Worm (Caenorhabditis elegans) whole organism, mixed stage, embryonic: ENCODE measurements around the gene F16B4.7.

ENCODE experiments used
- M03D4.4 ChIP-seq: sonication (generic microtip); optimal IDR thresholded peaks from 2 replicates; lab custom pipeline; 2017; ENCODE audit warnings: mild to moderate bottlenecking, missing genetic modification characterization, missing compliant biosample characterization
- bed-3 ChIP-seq: fragments of 200-800 bp; sonication (Bioruptor generic); optimal IDR thresholded peaks from 3 replicates; lab custom pipeline; 2018; ENCODE audit warnings: mild to moderate bottlenecking, missing genetic modification characterization, moderate library complexity, missing compliant biosample characterization
- blmp-1 ChIP-seq: fragments of 150-350 bp; optimal IDR thresholded peaks from 2 replicates; lab custom pipeline; 2014; ENCODE audit warnings: missing biosample characterization, missing genetic modification characterization
- ceh-39 ChIP-seq: fragments of 150-350 bp; optimal IDR thresholded peaks from 2 replicates; lab custom pipeline; 2014; ENCODE audit warnings: missing biosample characterization, missing genetic modification characterization
- ceh-43 ChIP-seq: fragments of 200-800 bp; sonication (Bioruptor generic); optimal IDR thresholded peaks from 2 replicates; lab custom pipeline; 2018; ENCODE audit warnings: mild to moderate bottlenecking, missing genetic modification characterization, moderate library complexity, missing compliant biosample characterization
- ceh-83 ChIP-seq: fragments of 200-800 bp; sonication (Bioruptor generic); optimal IDR thresholded peaks from 2 replicates; lab custom pipeline; 2018; ENCODE audit warnings: mild to moderate bottlenecking, missing genetic modification characterization, missing compliant biosample characterization
- ces-1 ChIP-seq: fragments of 150-350 bp; optimal IDR thresholded peaks from 2 replicates; lab custom pipeline; 2014; ENCODE audit warnings: missing biosample characterization, missing genetic modification reagents, missing genetic modification characterization
- cnd-1 ChIP-seq: fragments of 200-800 bp; sonication (Bioruptor generic); optimal IDR thresholded peaks from 2 replicates; lab custom pipeline; 2018; ENCODE audit warnings: mild to moderate bottlenecking, missing genetic modification characterization, missing compliant biosample characterization
- elt-1 ChIP-seq: sonication (generic microtip); optimal IDR thresholded peaks from 2 replicates; lab custom pipeline; 2017; ENCODE audit warnings: missing genetic modification characterization, mild to moderate bottlenecking, missing compliant biosample characterization, antibody characterized with exemption, moderate library complexity, borderline replicate concordance; ENCODE audit not compliant: insufficient read depth
- ham-2 ChIP-seq: fragments of 200-800 bp; sonication (Bioruptor generic); optimal IDR thresholded peaks from 2 replicates; lab custom pipeline; 2018; ENCODE audit warnings: mild to moderate bottlenecking, missing genetic modification characterization, missing compliant biosample characterization
- hlh-1 ChIP-seq: fragments of 150-350 bp; optimal IDR thresholded peaks from 2 replicates; lab custom pipeline; 2014; ENCODE audit warnings: missing biosample characterization, missing genetic modification reagents, missing genetic modification characterization
- lin-13 ChIP-seq: fragments of 150-350 bp; optimal IDR thresholded peaks from 2 replicates; lab custom pipeline; 2014; ENCODE audit warnings: missing biosample characterization, missing genetic modification characterization
- lin-32 ChIP-seq: fragments of 200-800 bp; sonication (Bioruptor generic); optimal IDR thresholded peaks from 2 replicates; lab custom pipeline; 2018; ENCODE audit warnings: mild to moderate bottlenecking, missing genetic modification characterization, missing compliant biosample characterization
- lsy-2 ChIP-seq: fragments of 150-350 bp; optimal IDR thresholded peaks from 2 replicates; lab custom pipeline; 2014; ENCODE audit warnings: missing biosample characterization, missing genetic modification characterization
- mab-5 ChIP-seq: fragments of 150-350 bp; optimal IDR thresholded peaks from 2 replicates; lab custom pipeline; 2014; ENCODE audit warnings: missing biosample characterization, missing genetic modification characterization
- mep-1 ChIP-seq: fragments of 150-350 bp; optimal IDR thresholded peaks from 2 replicates; lab custom pipeline; 2017; ENCODE audit warnings: missing biosample characterization, missing genetic modification reagents, missing genetic modification characterization, inconsistent platforms
- mls-2 ChIP-seq: sonication (generic microtip); optimal IDR thresholded peaks from 2 replicates; lab custom pipeline; 2016; ENCODE audit warnings: mild to moderate bottlenecking, missing genetic modification characterization, moderate library complexity, missing compliant biosample characterization
- nhr-2 ChIP-seq: fragments of 150-350 bp; optimal IDR thresholded peaks from 2 replicates; lab custom pipeline; 2014; ENCODE audit warnings: missing biosample characterization, missing genetic modification characterization
- nhr-28 ChIP-seq: fragments of 150-350 bp; optimal IDR thresholded peaks from 2 replicates; lab custom pipeline; 2014; ENCODE audit warnings: missing biosample characterization, missing genetic modification characterization
- nhr-76 ChIP-seq: sonication (generic microtip); optimal IDR thresholded peaks from 2 replicates; lab custom pipeline; 2017; ENCODE audit warnings: missing biosample characterization, missing genetic modification characterization
- pha-4 ChIP-seq: fragments of 150-350 bp; optimal IDR thresholded peaks from 2 replicates; lab custom pipeline; 2018; ENCODE audit warnings: missing biosample characterization, missing genetic modification reagents, missing genetic modification characterization
- sem-2 ChIP-seq: fragments of 200-800 bp; sonication (Bioruptor generic); optimal IDR thresholded peaks from 2 replicates; lab custom pipeline; 2018; ENCODE audit warnings: mild to moderate bottlenecking, missing genetic modification characterization, missing compliant biosample characterization
- snpc-4 ChIP-seq: fragments of 150-350 bp; optimal IDR thresholded peaks from 2 replicates; lab custom pipeline; 2014; ENCODE audit warnings: missing biosample characterization, missing genetic modification characterization
- sptf-1 ChIP-seq: sonication (generic microtip); optimal IDR thresholded peaks from 2 replicates; lab custom pipeline; 2017; ENCODE audit warnings: mild to moderate bottlenecking, missing genetic modification characterization, moderate library complexity, missing compliant biosample characterization
- tbx-8 ChIP-seq: fragments of 200-800 bp; sonication (Bioruptor generic); optimal IDR thresholded peaks from 2 replicates; lab custom pipeline; 2018; ENCODE audit warnings: mild to moderate bottlenecking, missing genetic modification characterization, moderate library complexity, missing compliant biosample characterization
- unc-39 ChIP-seq: fragments of 150-350 bp; optimal IDR thresholded peaks from 2 replicates; lab custom pipeline; 2014; ENCODE audit warnings: missing biosample characterization, missing genetic modification characterization
- unc-62 ChIP-seq: fragments of 150-350 bp; optimal IDR thresholded peaks from 2 replicates; lab custom pipeline; 2014; ENCODE audit warnings: missing biosample characterization, missing genetic modification reagents, missing genetic modification characterization
- zip-8 ChIP-seq: fragments of 150-350 bp; optimal IDR thresholded peaks from 2 replicates; lab custom pipeline; 2014; ENCODE audit warnings: missing biosample characterization, missing genetic modification characterization
- ztf-11 ChIP-seq: fragments of 150-350 bp; optimal IDR thresholded peaks from 2 replicates; lab custom pipeline; 2014; ENCODE audit warnings: missing biosample characterization, missing genetic modification characterization

Gene F16B4.7

ce11 chrV:1547843-1548242 lies 37.7 kb upstream of the F16B4.7 start, which contains the start of gene F52F10.2:
Gene F52F10.2 (plus strand): TSS chrV:1548143.
- TF ChIP-seq lin-13 (tag; lab: Kevin White, UChicago) (no peak), tbx-8 (GFP tag; lab: Kevin White, UChicago) (no peak), elt-1 (tag; lab: Kevin White, UChicago) (no peak), cnd-1 (tag; lab: Kevin White, UChicago) (no peak), mls-2 (tag; lab: Kevin White, UChicago) (no peak), mep-1 (no peak), nhr-28 (tag; lab: Kevin White, UChicago) (no peak), bed-3 (GFP tag; lab: Kevin White, UChicago) (no peak), ceh-39 (tag; lab: Kevin White, UChicago) (no peak), sem-2 (GFP tag; lab: Kevin White, UChicago) (no peak), hlh-1 (tag; lab: Kevin White, UChicago) (no peak), nhr-2 (tag; lab: Kevin White, UChicago) (no peak), unc-62 (no peak), pha-4 (tag; lab: Kevin White, UChicago) (no peak), lsy-2 (tag; lab: Kevin White, UChicago) (no peak), ceh-43 (GFP tag; lab: Kevin White, UChicago) (no peak)
- TF ChIP-seq, all 35 proteins: peak for 0

- no peak for TF ChIP-seq lin-32 (GFP tag; lab: Kevin White, UChicago)
- TF ChIP-seq zip-8, result no peak
- no peak for TF ChIP-seq cnd-1 (tag; lab: Kevin White, UChicago)
- TF ChIP-seq ceh-43 (GFP tag; lab: Kevin White, UChicago), result no peak
- no peak for TF ChIP-seq blmp-1
- no peak for TF ChIP-seq mls-2 (tag; lab: Kevin White, UChicago)
- TF ChIP-seq mep-1, result no peak
- no peak for TF ChIP-seq nhr-76 (tag; lab: Kevin White, UChicago)
- TF ChIP-seq ceh-39 (tag; lab: Kevin White, UChicago), result no peak
- no peak for TF ChIP-seq ces-1 (GFP tag; lab: Kevin White, UChicago)
Observed at ce11 chrV:1550697-1551096, 34.8 kb upstream of the F16B4.7 start.

- no peak for TF ChIP-seq unc-62
- no peak for TF ChIP-seq unc-39
- TF ChIP-seq pha-4 (tag; lab: Kevin White, UChicago), result no peak
- no peak for TF ChIP-seq blmp-1
- no peak for TF ChIP-seq snpc-4 (tag; lab: Kevin White, UChicago)
- no peak for TF ChIP-seq nhr-2 (tag; lab: Kevin White, UChicago)
- TF ChIP-seq cnd-1 (tag; lab: Kevin White, UChicago), result no peak
- no peak for TF ChIP-seq ces-1 (GFP tag; lab: Kevin White, UChicago)
Observed at ce11 chrV:1551143-1551542, 34.4 kb upstream of the F16B4.7 start.

- no peak for TF ChIP-seq mep-1
Observed at ce11 chrV:1553004-1553403, 32.5 kb upstream of the F16B4.7 start, which contains the start of gene srsx-8. Gene srsx-8 (minus strand): TSS chrV:1553104.

- no peak for TF ChIP-seq unc-39
- TF ChIP-seq zip-8, result peak; percentile 93
Observed at ce11 chrV:1555072-1555471, 30.4 kb upstream of the F16B4.7 start.

- TF ChIP-seq lin-32 (GFP tag; lab: Kevin White, UChicago) (no peak), ces-1 (GFP tag; lab: Kevin White, UChicago) (no peak), mab-5 (tag; lab: Kevin White, UChicago) (no peak), ceh-83 (no peak), nhr-76 (tag; lab: Kevin White, UChicago) (no peak), nhr-2 (tag; lab: Kevin White, UChicago) (no peak), ztf-11 (tag; lab: Kevin White, UChicago) (no peak), unc-62 (no peak), M03D4.4 (tag; lab: Kevin White, UChicago) (no peak), unc-39 (no peak), pha-4 (tag; lab: Kevin White, UChicago) (no peak), ham-2 (GFP tag; lab: Kevin White, UChicago) (no peak), elt-1 (tag; lab: Kevin White, UChicago) (no peak), blmp-1 (no peak), cnd-1 (tag; lab: Kevin White, UChicago) (no peak), sptf-1 (tag; lab: Kevin White, UChicago) (no peak), ceh-39 (tag; lab: Kevin White, UChicago) (no peak), lin-13 (tag; lab: Kevin White, UChicago) (no peak), mep-1 (no peak)
Observed at ce11 chrV:1558113-1558512, 27.4 kb upstream of the F16B4.7 start.
